Fruit fly (Drosophila melanogaster): ENCODE measurements around the gene Mat89Ba.

Gene Mat89Ba

dm6 chr3R:16241102-16241779, 31.0 kb downstream of the Mat89Ba start:
- no peak for TF ChIP-seq Snoo (tag; optimal IDR thresholded peaks at IDR 0.05)
- peak; percentile 47 for TF ChIP-seq CG8159 (tag; optimal IDR thresholded peaks at IDR 0.05)
- TF ChIP-seq gl (tag; optimal IDR thresholded peaks at IDR 0.05) = peak; percentile 33
- no peak for TF ChIP-seq Ets98B (GFP tag; IDR thresholded peaks at IDR 0.05)
- TF ChIP-seq CG9948 (tag; optimal IDR thresholded peaks at IDR 0.05) = no peak
- peak; percentile 97 for TF ChIP-seq CG13204 (GFP tag; optimal IDR thresholded peaks at IDR 0.05)
- peak; percentile 90 for TF ChIP-seq EcR (GFP tag; optimal IDR thresholded peaks at IDR 0.05)
- TF ChIP-seq CG15710 (tag; optimal IDR thresholded peaks at IDR 0.05) = peak; percentile 21
- TF ChIP-seq CG4496 (GFP tag; IDR thresholded peaks at IDR 0.05) = no peak
- no peak for TF ChIP-seq CG10348 (GFP tag; IDR thresholded peaks at IDR 0.05)
- peak; percentile 25 for TF ChIP-seq CG14655 (GFP tag; optimal IDR thresholded peaks at IDR 0.05)
- TF ChIP-seq fd96Ca (GFP tag; IDR thresholded peaks at IDR 0.05) = no peak

- TF ChIP-seq CG14655 (GFP tag; optimal IDR thresholded peaks at IDR 0.05) (peak; percentile 1), CG10348 (GFP tag; IDR thresholded peaks at IDR 0.05) (no peak), gl (tag; optimal IDR thresholded peaks at IDR 0.05) (peak; percentile 42), Snoo (tag; optimal IDR thresholded peaks at IDR 0.05) (peak; percentile 32), CG32121 (GFP tag; IDR thresholded peaks at IDR 0.05) (no peak), CG15710 (tag; optimal IDR thresholded peaks at IDR 0.05) (no peak), CG8159 (tag; optimal IDR thresholded peaks at IDR 0.05) (peak; percentile 28)
Observed at dm6 chr3R:16240478-16241101, 31.6 kb downstream of the Mat89Ba start.

- peak; percentile 57 for TF ChIP-seq CG13204 (GFP tag; optimal IDR thresholded peaks at IDR 0.05)
- TF ChIP-seq CG12605 (GFP tag; IDR thresholded peaks at IDR 0.05) = no peak
- TF ChIP-seq CG10348 (GFP tag; IDR thresholded peaks at IDR 0.05) = no peak
- no peak for TF ChIP-seq CG32121 (GFP tag; IDR thresholded peaks at IDR 0.05)
- no peak for TF ChIP-seq CG8159 (tag; optimal IDR thresholded peaks at IDR 0.05)
- no peak for TF ChIP-seq Pif1B (GFP tag; optimal IDR thresholded peaks at IDR 0.05)
Observed at dm6 chr3R:16239304-16239703, 32.9 kb downstream of the Mat89Ba start.

dm6 chr3R:16238016-16238710, 34.1 kb downstream of the Mat89Ba start:
- TF ChIP-seq EcR (GFP tag; optimal IDR thresholded peaks at IDR 0.05) (peak; percentile 91), CG12605 (GFP tag; IDR thresholded peaks at IDR 0.05) (no peak), Ets98B (GFP tag; IDR thresholded peaks at IDR 0.05) (no peak), CG34367 (tag; optimal IDR thresholded peaks at IDR 0.05) (peak; percentile 25), CG9948 (tag; optimal IDR thresholded peaks at IDR 0.05) (peak; percentile 47), rn (GFP tag; IDR thresholded peaks at IDR 0.05) (no peak), CG10348 (GFP tag; IDR thresholded peaks at IDR 0.05) (no peak), Pif1A (GFP tag; optimal IDR thresholded peaks at IDR 0.05) (no peak), fd96Ca (GFP tag; IDR thresholded peaks at IDR 0.05) (no peak), CG13204 (GFP tag; optimal IDR thresholded peaks at IDR 0.05) (no peak), gl (tag; optimal IDR thresholded peaks at IDR 0.05) (no peak), CG8301 (tag; optimal IDR thresholded peaks at IDR 0.05) (peak; percentile 26), CG17806 (tag; optimal IDR thresholded peaks at IDR 0.05) (peak; percentile 35), CG8159 (tag; optimal IDR thresholded peaks at IDR 0.05) (peak; percentile 68), CG32121 (GFP tag; IDR thresholded peaks at IDR 0.05) (no peak), Pif1B (GFP tag; optimal IDR thresholded peaks at IDR 0.05) (no peak), Snoo (tag; optimal IDR thresholded peaks at IDR 0.05) (peak; percentile 17), CG4496 (GFP tag; IDR thresholded peaks at IDR 0.05) (no peak), CG15710 (tag; optimal IDR thresholded peaks at IDR 0.05) (peak; percentile 50), CG14655 (GFP tag; optimal IDR thresholded peaks at IDR 0.05) (peak; percentile 64), D1 (tag; optimal IDR thresholded peaks at IDR 0.05) (peak; percentile 2)

dm6 chr3R:16236713-16237641, 35.2 kb downstream of the Mat89Ba start:
- no peak for TF ChIP-seq CG4496 (GFP tag; IDR thresholded peaks at IDR 0.05)
- TF ChIP-seq Ets98B (GFP tag; IDR thresholded peaks at IDR 0.05) = no peak
- peak; percentile 98 for TF ChIP-seq CG9948 (tag; optimal IDR thresholded peaks at IDR 0.05)
- TF ChIP-seq CG34367 (tag; optimal IDR thresholded peaks at IDR 0.05) = peak; percentile 96
- peak; percentile 97 for TF ChIP-seq D1 (tag; optimal IDR thresholded peaks at IDR 0.05)
- TF ChIP-seq CG13204 (GFP tag; optimal IDR thresholded peaks at IDR 0.05) = peak; percentile 81
- peak; percentile 98 for TF ChIP-seq CG15710 (tag; optimal IDR thresholded peaks at IDR 0.05)
- TF ChIP-seq CG17806 (tag; optimal IDR thresholded peaks at IDR 0.05) = peak; percentile 98
- TF ChIP-seq Snoo (tag; optimal IDR thresholded peaks at IDR 0.05) = peak; percentile 97
- TF ChIP-seq CG12605 (GFP tag; IDR thresholded peaks at IDR 0.05) = no peak
- peak; percentile 88 for TF ChIP-seq gl (tag; optimal IDR thresholded peaks at IDR 0.05)
- TF ChIP-seq rn (GFP tag; IDR thresholded peaks at IDR 0.05) = no peak
- no peak for TF ChIP-seq CG10348 (GFP tag; IDR thresholded peaks at IDR 0.05)
- TF ChIP-seq CG14655 (GFP tag; optimal IDR thresholded peaks at IDR 0.05) = peak; percentile 97
- TF ChIP-seq CG32121 (GFP tag; IDR thresholded peaks at IDR 0.05) = no peak
- peak; percentile 75 for TF ChIP-seq EcR (GFP tag; optimal IDR thresholded peaks at IDR 0.05)
- peak; percentile 97 for TF ChIP-seq Pif1B (GFP tag; optimal IDR thresholded peaks at IDR 0.05)
- TF ChIP-seq fd96Ca (GFP tag; IDR thresholded peaks at IDR 0.05) = no peak
- TF ChIP-seq CG8301 (tag; optimal IDR thresholded peaks at IDR 0.05) = peak; percentile 96
- peak; percentile 92 for TF ChIP-seq Pif1A (GFP tag; optimal IDR thresholded peaks at IDR 0.05)
- peak; percentile 99 for TF ChIP-seq CG8159 (tag; optimal IDR thresholded peaks at IDR 0.05)

Measured in whole organism, pupa.